Worm (Caenorhabditis elegans) whole organism, midembryonic: ENCODE data around the gene F44E2.6.

Experiments
- T22C8.4 ChIP-seq: fragments of 200-800 bp; sonication (Bioruptor generic); IDR thresholded peaks from 2 replicates; pipeline ENCODE4 v1.3.6; 2022; ENCODE audit warnings: missing genetic modification characterization, missing compliant biosample characterization
- cog-1 ChIP-seq: sonication (generic microtip); optimal IDR thresholded peaks from 2 replicates; lab custom pipeline; 2016; ENCODE audit warnings: missing genetic modification characterization, missing compliant biosample characterization
- flt-1 ChIP-seq: fragments of 200-800 bp; sonication (Bioruptor generic); IDR thresholded peaks from 2 replicates; pipeline ENCODE4 v1.3.6; 2022; ENCODE audit warnings: missing genetic modification characterization, missing compliant biosample characterization
- klf-2 ChIP-seq: fragments of 200-800 bp; sonication (Bioruptor generic); conservative IDR thresholded peaks from 2 replicates; pipeline ENCODE4 v1.3.6; 2022; ENCODE audit warnings: missing genetic modification reagents, missing genetic modification characterization, missing compliant biosample characterization
- med-1 ChIP-seq: sonication (generic microtip); optimal IDR thresholded peaks from 2 replicates; lab custom pipeline; 2017; ENCODE audit warnings: missing genetic modification characterization, mild to moderate bottlenecking, missing compliant biosample characterization, antibody characterized with exemption, missing genetic modification reagents; ENCODE audit not compliant: insufficient read depth
- ref-1 ChIP-seq: fragments of 200-800 bp; sonication (Bioruptor generic); conservative IDR thresholded peaks from 2 replicates; pipeline ENCODE4 v1.3.6; 2022; ENCODE audit warnings: missing genetic modification reagents, missing genetic modification characterization, missing compliant biosample characterization
- tab-1 ChIP-seq: fragments of 200-800 bp; sonication (Bioruptor generic); IDR thresholded peaks from 2 replicates; pipeline ENCODE4 v1.3.6; 2022; ENCODE audit warnings: missing genetic modification characterization, missing compliant biosample characterization
- ztf-23 ChIP-seq: fragments of 200-800 bp; sonication (Bioruptor generic); IDR thresholded peaks from 2 replicates; pipeline ENCODE4 v1.3.6; 2022; ENCODE audit warnings: missing genetic modification reagents, missing genetic modification characterization, missing compliant biosample characterization
- ztf-29 ChIP-seq: fragments of 200-800 bp; sonication (Bioruptor generic); IDR thresholded peaks from 2 replicates; pipeline ENCODE4 v1.3.6; 2022; ENCODE audit warnings: missing genetic modification reagents, missing genetic modification characterization, missing compliant biosample characterization

Gene F44E2.6

ce11 chrIII:8827128-8827527 is 17.9 kb downstream of the F44E2.6 start, which contains the start of gene F54F2.9:
F54F2.9 (minus strand) TSS chrIII:8827228.
- TF ChIP-seq klf-2: no peak
- no peak for TF ChIP-seq ztf-29 (GFP tag; lab: Robert Waterston, UW)
- TF ChIP-seq T22C8.4 (GFP tag; lab: Robert Waterston, UW): no peak
- TF ChIP-seq flt-1 (GFP tag; lab: Robert Waterston, UW): no peak
- TF ChIP-seq med-1: no peak
- no peak for TF ChIP-seq ref-1 (GFP tag; lab: Robert Waterston, UW)
- no peak for TF ChIP-seq ztf-23 (GFP tag; lab: Robert Waterston, UW)
- no peak for TF ChIP-seq tab-1 (GFP tag; lab: Robert Waterston, UW)
- TF ChIP-seq cog-1 (tag; lab: Kevin White, UChicago): no peak

DNA sequence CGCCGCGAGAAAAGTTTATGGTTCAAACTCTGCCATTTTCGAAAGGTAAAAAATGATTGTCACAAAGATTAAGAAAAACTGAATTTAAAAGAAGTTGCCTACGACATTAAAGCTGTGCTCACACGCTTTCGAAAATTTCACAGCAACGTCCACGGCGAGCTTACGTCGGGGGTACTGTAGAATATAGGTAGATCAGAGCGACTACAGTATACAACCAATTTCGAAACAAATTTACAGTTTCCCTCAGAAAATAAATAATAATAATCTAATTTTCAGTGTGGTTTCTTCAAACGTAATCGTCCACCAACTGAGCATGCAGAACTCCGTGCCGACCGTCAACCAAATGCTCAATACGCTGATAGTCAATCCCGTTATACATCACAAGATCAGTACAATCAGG is 20.5 kb downstream of the F44E2.6 start:
- no peak for TF ChIP-seq T22C8.4 (GFP tag; lab: Robert Waterston, UW)
- no peak for TF ChIP-seq ztf-23 (GFP tag; lab: Robert Waterston, UW)
- TF ChIP-seq cog-1 (tag; lab: Kevin White, UChicago): no peak
- TF ChIP-seq ref-1 (GFP tag; lab: Robert Waterston, UW): no peak

DNA sequence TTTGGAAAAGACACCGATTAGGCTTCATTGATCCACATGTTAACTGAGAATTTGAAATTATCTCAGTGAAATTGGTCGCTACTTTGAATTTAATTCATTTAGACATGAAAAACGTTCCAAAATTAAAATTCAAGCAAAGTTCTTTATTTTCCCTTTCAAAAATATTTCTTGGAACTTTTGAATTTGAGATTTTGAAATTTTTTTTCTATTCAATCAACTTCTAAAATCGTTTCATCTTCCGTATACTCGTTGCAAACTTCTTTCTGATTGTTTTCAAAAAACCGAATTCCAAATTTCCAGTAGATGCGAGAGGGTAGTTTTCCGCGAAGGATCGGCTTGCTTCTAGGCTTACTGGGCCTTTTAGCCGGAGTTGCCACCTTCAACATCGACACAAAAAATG is 26.4 kb downstream of the F44E2.6 start, which contains the start of gene pat-2:
Gene pat-2, plus strand, starts transcription at position 301 of the 400 bp plus-strand sequence.
- TF ChIP-seq ztf-29 (GFP tag; lab: Robert Waterston, UW) (no peak), klf-2 (no peak), T22C8.4 (GFP tag; lab: Robert Waterston, UW) (no peak), tab-1 (GFP tag; lab: Robert Waterston, UW) (no peak), flt-1 (GFP tag; lab: Robert Waterston, UW) (no peak), ztf-23 (GFP tag; lab: Robert Waterston, UW) (no peak), cog-1 (tag; lab: Kevin White, UChicago) (no peak), med-1 (no peak), ref-1 (GFP tag; lab: Robert Waterston, UW) (no peak)

DNA sequence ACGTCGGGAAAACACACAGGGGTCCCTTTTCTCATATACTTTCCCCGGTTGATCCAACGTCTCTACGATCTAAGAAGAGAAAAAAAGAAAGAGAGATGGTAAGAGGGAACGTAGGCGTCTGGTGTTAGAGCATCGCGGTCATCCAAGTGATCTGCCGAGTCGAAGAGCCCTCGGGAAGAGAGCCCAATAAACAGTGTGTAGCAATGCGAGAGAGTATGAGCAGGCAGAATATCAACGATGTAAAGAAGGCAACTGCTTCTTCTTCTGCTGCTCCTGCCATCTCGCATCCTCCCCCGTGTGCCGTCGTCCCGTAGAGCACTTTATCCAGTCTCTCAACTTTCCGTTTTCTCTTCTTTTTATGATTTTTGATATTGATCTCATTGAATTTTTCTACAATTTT is 29.3 kb downstream of the F44E2.6 start:
- no peak for TF ChIP-seq ztf-29 (GFP tag; lab: Robert Waterston, UW)

DNA sequence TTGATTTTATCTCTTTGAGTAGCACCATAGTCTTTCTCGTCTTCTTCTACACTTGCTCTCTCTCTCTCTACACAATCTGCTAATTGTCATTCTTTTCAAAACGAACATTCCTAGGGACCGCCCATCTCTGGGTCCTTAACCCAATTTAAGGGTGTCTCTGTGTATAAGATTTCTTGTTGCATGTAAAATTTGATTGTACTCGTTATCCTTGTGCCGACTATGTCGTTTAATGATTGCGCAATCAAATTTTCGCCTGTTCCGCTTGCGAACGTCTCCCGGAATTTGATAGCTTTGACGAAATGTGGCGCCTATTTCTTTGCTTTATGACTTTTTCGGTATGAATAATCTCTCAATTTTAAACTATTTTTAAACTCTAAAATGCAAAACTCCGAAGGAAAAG is 33.9 kb downstream of the F44E2.6 start:
- TF ChIP-seq ztf-29 (GFP tag; lab: Robert Waterston, UW) (no peak), flt-1 (GFP tag; lab: Robert Waterston, UW) (no peak), klf-2 (no peak), ztf-23 (GFP tag; lab: Robert Waterston, UW) (no peak), tab-1 (GFP tag; lab: Robert Waterston, UW) (no peak), ref-1 (GFP tag; lab: Robert Waterston, UW) (no peak), T22C8.4 (GFP tag; lab: Robert Waterston, UW) (no peak), cog-1 (tag; lab: Kevin White, UChicago) (no peak), med-1 (no peak)

DNA sequence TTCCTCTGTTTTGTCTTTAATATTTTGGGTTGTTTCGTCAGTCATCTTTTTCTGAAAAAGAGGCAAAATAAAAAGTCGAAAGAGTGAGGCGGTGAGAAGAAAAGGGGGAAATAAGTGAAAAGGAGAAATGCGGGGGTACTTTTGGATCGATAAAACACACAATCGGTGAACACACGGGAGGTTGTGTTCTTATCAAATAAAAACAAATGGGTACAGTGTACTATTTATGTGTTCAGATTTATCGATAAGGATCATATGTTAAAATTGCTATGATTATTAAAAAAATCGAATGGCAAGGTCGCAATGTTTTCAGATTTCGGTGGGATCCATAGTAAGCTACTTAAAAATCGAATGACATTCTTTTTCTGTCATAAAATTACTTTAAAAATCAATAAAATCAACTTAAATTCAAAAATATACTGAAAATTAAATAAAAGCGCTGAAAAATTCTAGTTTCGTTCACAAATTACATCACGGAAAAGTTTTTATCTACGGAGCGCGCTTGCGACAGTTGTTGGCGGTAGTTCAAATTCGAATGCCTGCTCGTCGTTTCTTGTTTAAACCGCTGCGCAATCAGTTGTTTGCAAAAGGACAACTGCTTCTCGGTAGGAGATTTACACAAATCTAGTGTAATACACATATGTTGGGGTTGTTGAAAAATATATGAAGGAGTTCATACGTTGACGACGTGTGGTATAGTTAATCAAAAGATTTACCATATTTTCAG is 35.6 kb downstream of the F44E2.6 start, which contains the start of gene prx-19:
Gene prx-19, minus strand, starts transcription at position 51 of the 727 bp plus-strand sequence.
- TF ChIP-seq T22C8.4 (GFP tag; lab: Robert Waterston, UW) (no peak), cog-1 (tag; lab: Kevin White, UChicago) (peak; percentile 45)

ce11 chrIII:8807246-8807645 is 37.8 kb downstream of the F44E2.6 start, which contains the start of gene F54F2.7:
F54F2.7 (minus strand) TSS chrIII:8807346.
- no peak for TF ChIP-seq T22C8.4 (GFP tag; lab: Robert Waterston, UW)

- TF ChIP-seq ref-1 (GFP tag; lab: Robert Waterston, UW): no peak
- TF ChIP-seq T22C8.4 (GFP tag; lab: Robert Waterston, UW): no peak
- no peak for TF ChIP-seq ztf-23 (GFP tag; lab: Robert Waterston, UW)
- TF ChIP-seq ztf-29 (GFP tag; lab: Robert Waterston, UW): no peak
Measured at ce11 chrIII:8805815-8806214, 39.2 kb downstream of the F44E2.6 start.

ce11 chrIII:8801864-8802818 is 42.9 kb downstream of the F44E2.6 start:
- peak; percentile 98 for TF ChIP-seq cog-1 (tag; lab: Kevin White, UChicago)
- peak; percentile 78 for TF ChIP-seq flt-1 (GFP tag; lab: Robert Waterston, UW)
- no peak for TF ChIP-seq med-1
- peak; percentile 71 for TF ChIP-seq ztf-29 (GFP tag; lab: Robert Waterston, UW)

DNA sequence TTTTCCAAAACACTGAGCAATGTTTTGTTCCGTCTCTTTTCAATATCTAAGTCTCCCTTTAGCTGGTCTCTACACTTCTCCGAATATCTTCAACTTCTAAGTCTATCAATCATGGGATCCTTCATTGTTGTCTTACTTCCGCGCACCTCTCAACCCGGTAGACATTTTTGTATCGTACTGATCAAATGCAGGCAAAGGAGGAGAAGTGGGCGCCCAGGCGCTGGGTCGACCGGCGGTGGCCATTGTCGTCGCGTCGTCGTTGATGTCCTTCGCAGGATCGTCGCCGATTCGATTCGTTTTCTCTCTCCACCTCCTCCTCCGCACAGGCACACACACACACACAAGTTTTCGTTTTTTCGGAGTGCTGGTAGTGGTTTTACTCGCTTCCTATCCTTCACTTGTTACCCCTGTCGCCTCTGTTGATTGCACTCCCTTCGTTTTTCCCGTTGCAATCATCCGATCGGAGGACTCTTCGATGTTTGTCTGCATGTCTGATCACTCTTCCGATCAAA is 43.6 kb downstream of the F44E2.6 start:
- TF ChIP-seq flt-1 (GFP tag; lab: Robert Waterston, UW) (no peak), ztf-23 (GFP tag; lab: Robert Waterston, UW) (0 out of 2 replicates have a peak, but pooled peaks have one; percentile 46)
